Worm (Caenorhabditis elegans): ENCODE results near the gene let-711.
A peak's percentile ranks its signal among the peaks of the same experiment; 100 is the strongest.

Gene let-711

ce11 chrIII:6947896-6948295, 1.4 kb downstream of the let-711 start (continued):
- TF ChIP-seq K02D7.2 (tag; optimal IDR thresholded peaks at IDR 0.05) (no peak), ets-4 (tag; optimal IDR thresholded peaks at IDR 0.05) (no peak), eyg-1 (tag; optimal IDR thresholded peaks at IDR 0.05) (no peak), tbx-7 (tag; optimal IDR thresholded peaks at IDR 0.05) (no peak), hlh-30 (tag; optimal IDR thresholded peaks at IDR 0.05; ENCODE audit: insufficient read depth) (peak; percentile 64), dve-1 (tag; optimal IDR thresholded peaks at IDR 0.05) (no peak), unc-86 (tag; optimal IDR thresholded peaks at IDR 0.05) (no peak), tbx-2 (tag; optimal IDR thresholded peaks at IDR 0.05) (peak; percentile 33), hlh-15 (tag; optimal IDR thresholded peaks at IDR 0.05) (no peak), ceh-45 (GFP tag; IDR thresholded peaks at IDR 0.05) (no peak), ttx-3 (tag; optimal IDR thresholded peaks at IDR 0.05) (no peak), pqm-1 (tag; optimal IDR thresholded peaks at IDR 0.05) (no peak), odd-2 (tag; optimal IDR thresholded peaks at IDR 0.05) (no peak), unc-55 (GFP tag; optimal IDR thresholded peaks at IDR 0.05) (peak; percentile 57), nhr-11 (tag; optimal IDR thresholded peaks at IDR 0.05) (no peak), rnt-1 (tag; optimal IDR thresholded peaks at IDR 0.05) (no peak), unc-3 (GFP tag; conservative IDR thresholded peaks at IDR 0.05) (no peak), unc-3 (tag; optimal IDR thresholded peaks at IDR 0.05) (no peak), fax-1 (tag; optimal IDR thresholded peaks at IDR 0.05) (no peak), nfya-1 (tag; optimal IDR thresholded peaks at IDR 0.05) (peak; percentile 28)

- no peak for TF ChIP-seq hlh-15 (tag; optimal IDR thresholded peaks at IDR 0.05)
- TF ChIP-seq ceh-6 (GFP tag; optimal IDR thresholded peaks at IDR 0.05): no peak
- no peak for TF ChIP-seq sdc-2 (tag; optimal IDR thresholded peaks at IDR 0.05)
- peak; percentile 16 for TF ChIP-seq unc-42 (tag; optimal IDR thresholded peaks at IDR 0.05)
- peak; percentile 17 for TF ChIP-seq ceh-31 (tag; optimal IDR thresholded peaks at IDR 0.05)
- TF ChIP-seq ref-2 (tag; optimal IDR thresholded peaks at IDR 0.05): peak; percentile 20
- no peak for TF ChIP-seq gmeb-2 (tag; optimal IDR thresholded peaks at IDR 0.05)
- TF ChIP-seq C38D4.7 (GFP tag; optimal IDR thresholded peaks at IDR 0.05): no peak
- TF ChIP-seq ceh-9 (tag; optimal IDR thresholded peaks at IDR 0.05): no peak
- no peak for TF ChIP-seq nfya-1 (tag; optimal IDR thresholded peaks at IDR 0.05)
- no peak for TF ChIP-seq pqm-1 (tag; optimal IDR thresholded peaks at IDR 0.05)
- TF ChIP-seq ets-4 (tag; optimal IDR thresholded peaks at IDR 0.05): no peak
- peak; percentile 45 for TF ChIP-seq ceh-48 (tag; optimal IDR thresholded peaks at IDR 0.05)
- TF ChIP-seq mec-3 (tag; optimal IDR thresholded peaks at IDR 0.05; ENCODE audit: borderline replicate concordance): no peak
- TF ChIP-seq sox-4 (tag; optimal IDR thresholded peaks at IDR 0.05): no peak
- no peak for TF ChIP-seq che-1 (tag; optimal IDR thresholded peaks at IDR 0.05)
Measured at ce11 chrIII:6951435-6951834, 4.9 kb downstream of the let-711 start.

ce11 chrIII:6953373-6953772, 6.9 kb downstream of the let-711 start:
- TF ChIP-seq fax-1 (tag; optimal IDR thresholded peaks at IDR 0.05) (no peak), ceh-48 (tag; optimal IDR thresholded peaks at IDR 0.05) (no peak), pha-2 (tag; optimal IDR thresholded peaks at IDR 0.05) (no peak), hlh-15 (tag; optimal IDR thresholded peaks at IDR 0.05) (no peak), hlh-13 (GFP tag; optimal IDR thresholded peaks at IDR 0.05) (no peak), syd-9 (tag; optimal IDR thresholded peaks at IDR 0.05) (no peak), gmeb-2 (tag; optimal IDR thresholded peaks at IDR 0.05) (no peak), ceh-18 (tag; optimal IDR thresholded peaks at IDR 0.05) (no peak), ceh-22 (tag; optimal IDR thresholded peaks at IDR 0.05) (no peak), ama-1 (optimal IDR thresholded peaks at IDR 0.05) (no peak), C08G9.2 (tag; optimal IDR thresholded peaks at IDR 0.05) (no peak), pqm-1 (tag; optimal IDR thresholded peaks at IDR 0.05) (no peak), F13H6.1 (tag; optimal IDR thresholded peaks at IDR 0.05) (no peak), pax-1 (tag; optimal IDR thresholded peaks at IDR 0.05) (no peak), elt-2 (tag; optimal IDR thresholded peaks at IDR 0.05) (no peak), tbx-2 (tag; optimal IDR thresholded peaks at IDR 0.05) (no peak), sdc-2 (tag; optimal IDR thresholded peaks at IDR 0.05) (no peak), K02D7.2 (tag; optimal IDR thresholded peaks at IDR 0.05) (no peak), tbx-7 (tag; optimal IDR thresholded peaks at IDR 0.05) (no peak), ceh-34 (tag; optimal IDR thresholded peaks at IDR 0.05) (no peak)

All from whole organism, late embryonic.